Fruit fly (Drosophila melanogaster) whole organism, wandering third instar larva: ENCODE measurements around the gene CG43293.

Source experiments
- GATAd ChIP-seq: sonication (Bioruptor generic); optimal IDR thresholded peaks from 2 replicates; lab custom pipeline; 2016; ENCODE audit warnings: missing biosample characterization, missing genetic modification characterization
- Hnf4 ChIP-seq: fragments of 200-800 bp; sonication (Bioruptor generic); optimal IDR thresholded peaks from 2 replicates; lab custom pipeline; 2016; ENCODE audit warnings: missing biosample characterization, mild to moderate bottlenecking, missing genetic modification characterization
- Jra ChIP-seq: sonication (Bioruptor generic); optimal IDR thresholded peaks from 2 replicates; lab custom pipeline; 2016; ENCODE audit warnings: missing biosample characterization, missing genetic modification characterization
- OdsH ChIP-seq: fragments of 200-800 bp; sonication (Bioruptor generic); optimal IDR thresholded peaks from 2 replicates; lab custom pipeline; 2016; ENCODE audit warnings: missing biosample characterization, mild to moderate bottlenecking, missing genetic modification characterization
- dl ChIP-seq, 2 experiments: fragments of 175-275, 200-275 bp in 1 of 2; fragments of 200-275 bp in 1 of 2; sonication (Bioruptor generic); optimal IDR thresholded peaks; lab custom pipeline; 2018; ENCODE audit warnings: mild to moderate bottlenecking in 2 of 2, missing biosample characterization in 2 of 2, missing genetic modification characterization in 2 of 2, moderate library complexity in 2 of 2; ENCODE audit not compliant: partially characterized antibody in 2 of 2, insufficient read depth in 1 of 2
- fru ChIP-seq: fragments of 200-800 bp; sonication (Bioruptor generic); optimal IDR thresholded peaks from 3 replicates; lab custom pipeline; 2016; ENCODE audit warnings: missing biosample characterization, mild to moderate bottlenecking, missing genetic modification characterization
- jim ChIP-seq: fragments of 175-275, 200-325 bp; sonication (Bioruptor generic); optimal IDR thresholded peaks from 2 replicates; lab custom pipeline; 2016; ENCODE audit warnings: missing biosample characterization, mild to moderate bottlenecking, missing genetic modification characterization

DNA sequence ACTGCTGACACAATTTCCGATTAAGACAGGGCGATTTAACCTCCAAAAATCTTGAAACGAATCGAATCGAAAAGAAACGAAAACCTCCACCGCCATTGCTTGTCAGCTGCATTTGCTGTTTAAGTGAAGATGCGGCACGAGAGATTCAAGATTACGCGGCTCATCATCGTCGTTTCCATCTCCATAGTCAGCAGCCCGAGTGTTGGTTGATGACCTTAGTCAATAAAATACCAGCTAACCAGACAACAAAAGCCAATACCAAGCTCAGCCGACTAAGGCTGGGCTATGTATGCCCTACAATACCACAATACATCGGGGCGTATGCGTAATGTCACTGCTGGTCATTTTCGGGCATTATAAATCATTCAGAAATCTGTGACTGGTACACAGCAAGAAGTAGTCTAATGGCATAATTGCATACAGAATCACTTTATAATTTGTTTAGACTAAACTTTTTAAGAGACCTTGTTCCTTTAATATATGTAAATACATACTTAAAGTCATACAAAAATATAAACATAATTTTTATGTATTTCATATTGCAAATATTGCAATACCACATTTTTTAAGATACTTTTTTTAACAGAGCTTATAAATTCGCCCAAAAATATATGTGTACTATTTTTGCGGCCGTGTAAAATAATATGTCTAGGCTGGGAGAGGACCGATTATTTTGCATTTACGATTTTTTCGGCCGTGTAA is 44.1 kb upstream of the CG43293 start:
- TF ChIP-seq fru (GFP tag; lab: Kevin White, UChicago), result no peak
- TF ChIP-seq dl (GFP tag; optimal IDR thresholded peaks at IDR 0.05; lab: Kevin White, UChicago; ENCODE audit: insufficient read depth in 1 of 2, partially characterized antibody in 2 of 2), result no peak
- TF ChIP-seq Hnf4 (GFP tag; lab: Kevin White, UChicago), result no peak
- TF ChIP-seq OdsH (GFP tag; lab: Kevin White, UChicago), result no peak
- TF ChIP-seq Jra (GFP tag; lab: Kevin White, UChicago), result no peak
- TF ChIP-seq GATAd, result no peak
- TF ChIP-seq jim, result no peak
